Worm (Caenorhabditis elegans) whole organism, L2 larva: Measurements from ENCODE around the gene F20B10.3.
A peak's percentile ranks its signal among the peaks of the same experiment; 100 is the strongest.

Experiments
- C34F6.9 ChIP-seq: fragments of 150-350 bp; optimal IDR thresholded peaks from 2 replicates; lab custom pipeline; 2014; ENCODE audit warnings: missing biosample characterization, missing genetic modification characterization
- F13H6.1 ChIP-seq: sonication (generic microtip); optimal IDR thresholded peaks from 2 replicates; lab custom pipeline; 2016; ENCODE audit warnings: missing genetic modification characterization, missing compliant biosample characterization
- R02D3.7 ChIP-seq: fragments of 150-350 bp; optimal IDR thresholded peaks from 2 replicates; lab custom pipeline; 2014; ENCODE audit warnings: missing biosample characterization, missing genetic modification characterization
- Y55F3AM.14 ChIP-seq: fragments of 200-800 bp; sonication (Bioruptor generic); optimal IDR thresholded peaks from 2 replicates; lab custom pipeline; 2018; ENCODE audit warnings: mild to moderate bottlenecking, missing genetic modification characterization, missing compliant biosample characterization
- aly-2 ChIP-seq: fragments of 150-350 bp; optimal IDR thresholded peaks from 2 replicates; lab custom pipeline; 2014; ENCODE audit warnings: missing biosample characterization, missing genetic modification characterization
- ama-1 ChIP-seq: fragments of 150-350 bp; optimal IDR thresholded peaks from 2 replicates; lab custom pipeline; 2018; ENCODE audit warnings: inconsistent platforms
- blmp-1 ChIP-seq: sonication (generic microtip); optimal IDR thresholded peaks from 2 replicates; lab custom pipeline; 2017; ENCODE audit warnings: missing genetic modification characterization, mild to moderate bottlenecking, missing compliant biosample characterization, antibody characterized with exemption, moderate library complexity; ENCODE audit not compliant: insufficient read depth
- crh-2 ChIP-seq: sonication (generic microtip); optimal IDR thresholded peaks from 2 replicates; lab custom pipeline; 2017; ENCODE audit warnings: missing biosample characterization, missing genetic modification characterization
- elt-1 ChIP-seq: fragments of 150-350 bp; optimal IDR thresholded peaks from 2 replicates; lab custom pipeline; 2014; ENCODE audit warnings: missing biosample characterization, missing genetic modification characterization
- fos-1 ChIP-seq: fragments of 150-350 bp; optimal IDR thresholded peaks from 2 replicates; lab custom pipeline; 2014; ENCODE audit warnings: missing biosample characterization, missing genetic modification characterization
- gmeb-1 ChIP-seq: fragments of 150-350 bp; optimal IDR thresholded peaks from 2 replicates; lab custom pipeline; 2014; ENCODE audit warnings: missing biosample characterization, missing genetic modification characterization
- lin-13 ChIP-seq: fragments of 150-350 bp; optimal IDR thresholded peaks from 2 replicates; lab custom pipeline; 2014; ENCODE audit warnings: missing biosample characterization, missing genetic modification reagents, missing genetic modification characterization
- lin-39 ChIP-seq: fragments of 150-350 bp; optimal IDR thresholded peaks from 2 replicates; lab custom pipeline; 2014; ENCODE audit warnings: missing biosample characterization, missing genetic modification reagents, missing genetic modification characterization
- lsy-2 ChIP-seq, 2 experiments: fragments of 150-350 bp in 1 of 2; sonication (generic microtip) in 1 of 2; optimal IDR thresholded peaks; 2 replicates each; lab custom pipeline; 2014 to 2017; ENCODE audit warnings: missing biosample characterization in 2 of 2, missing genetic modification characterization in 2 of 2
- mab-5 ChIP-seq: fragments of 150-350 bp; optimal IDR thresholded peaks from 2 replicates; lab custom pipeline; 2014; ENCODE audit warnings: missing biosample characterization, missing genetic modification characterization
- nhr-10 ChIP-seq: sonication (generic microtip); optimal IDR thresholded peaks from 2 replicates; lab custom pipeline; 2017; ENCODE audit warnings: missing biosample characterization, missing genetic modification characterization
- nhr-11 ChIP-seq: fragments of 150-350 bp; optimal IDR thresholded peaks from 2 replicates; lab custom pipeline; 2014; ENCODE audit warnings: missing biosample characterization, missing genetic modification characterization
- nhr-129 ChIP-seq: fragments of 150-350 bp; optimal IDR thresholded peaks from 2 replicates; lab custom pipeline; 2014; ENCODE audit warnings: missing biosample characterization, missing genetic modification characterization
- nhr-21 ChIP-seq: fragments of 150-350 bp; optimal IDR thresholded peaks from 2 replicates; lab custom pipeline; 2014; ENCODE audit warnings: missing biosample characterization, missing genetic modification characterization
- nhr-23 ChIP-seq: fragments of 150-350 bp; optimal IDR thresholded peaks from 2 replicates; lab custom pipeline; 2014; ENCODE audit warnings: missing biosample characterization, missing genetic modification reagents, missing genetic modification characterization
- nhr-237 ChIP-seq: fragments of 150-350 bp; optimal IDR thresholded peaks from 2 replicates; lab custom pipeline; 2014; ENCODE audit warnings: missing biosample characterization, missing genetic modification characterization
- nhr-6 ChIP-seq: fragments of 150-350 bp; optimal IDR thresholded peaks from 2 replicates; lab custom pipeline; 2014; ENCODE audit warnings: missing biosample characterization, missing genetic modification characterization
- peb-1 ChIP-seq: fragments of 150-350 bp; optimal IDR thresholded peaks from 2 replicates; lab custom pipeline; 2014; ENCODE audit warnings: missing biosample characterization, missing genetic modification characterization
- sem-4 ChIP-seq: fragments of 150-350 bp; optimal IDR thresholded peaks from 2 replicates; lab custom pipeline; 2014; ENCODE audit warnings: missing biosample characterization, missing genetic modification reagents, missing genetic modification characterization
- skn-1 ChIP-seq: sonication (generic microtip); optimal IDR thresholded peaks from 2 replicates; lab custom pipeline; 2017; ENCODE audit warnings: missing biosample characterization, missing genetic modification characterization
- sma-3 ChIP-seq: sonication (generic microtip); optimal IDR thresholded peaks from 2 replicates; lab custom pipeline; 2016; ENCODE audit warnings: missing genetic modification reagents, missing genetic modification characterization, missing compliant biosample characterization
- sma-9 ChIP-seq, 2 experiments: fragments of 150-350 bp in 1 of 2; sonication (generic microtip) in 1 of 2; optimal IDR thresholded peaks; 2 replicates each; lab custom pipeline; 2014 to 2016; ENCODE audit warnings: missing genetic modification characterization in 2 of 2, mild to moderate bottlenecking in 1 of 2, missing biosample characterization in 1 of 2, missing compliant biosample characterization in 1 of 2, missing genetic modification reagents in 1 of 2, moderate library complexity in 1 of 2
- snpc-4 ChIP-seq: fragments of 150-350 bp; optimal IDR thresholded peaks from 2 replicates; lab custom pipeline; 2014; ENCODE audit warnings: missing biosample characterization, missing genetic modification characterization
- unc-39 ChIP-seq: fragments of 150-350 bp; optimal IDR thresholded peaks from 2 replicates; lab custom pipeline; 2014; ENCODE audit warnings: missing biosample characterization, missing genetic modification characterization
- unc-55 ChIP-seq: fragments of 150-350 bp; sonication (generic microtip); optimal IDR thresholded peaks from 3 replicates; lab custom pipeline; 2014; ENCODE audit warnings: missing biosample characterization, missing genetic modification reagents, missing genetic modification characterization
- zag-1 ChIP-seq: fragments of 150-350 bp; optimal IDR thresholded peaks from 2 replicates; lab custom pipeline; 2014; ENCODE audit warnings: missing biosample characterization, missing genetic modification characterization
- ztf-1 ChIP-seq: fragments of 200-800 bp; sonication (Bioruptor generic); conservative IDR thresholded peaks from 2 replicates; pipeline ENCODE4 v1.3.6; 2022; ENCODE audit warnings: missing genetic modification characterization, missing compliant biosample characterization
- ztf-4 ChIP-seq: fragments of 150-350 bp; optimal IDR thresholded peaks from 2 replicates; lab custom pipeline; 2014; ENCODE audit warnings: missing biosample characterization, missing genetic modification characterization

F20B10.3 gene

DNA sequence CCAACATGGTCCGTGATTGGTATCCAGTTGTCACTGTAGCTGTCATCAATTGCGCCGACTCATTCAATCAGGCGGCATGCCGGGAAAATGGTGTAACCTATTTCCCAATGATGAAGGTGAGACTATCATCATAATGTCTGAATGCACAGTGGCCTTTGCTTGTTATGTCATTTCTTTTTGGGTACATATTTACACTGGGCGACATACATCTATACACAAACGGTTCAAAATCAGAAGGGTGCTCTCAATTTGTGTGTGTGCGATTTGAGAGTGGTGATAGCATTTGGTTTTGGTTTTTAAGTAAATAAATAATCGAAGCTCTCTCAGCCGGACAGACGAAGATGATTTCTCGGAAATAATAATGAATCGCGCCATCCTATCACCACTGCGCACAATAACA lies 35.9 kb downstream of the F20B10.3 start:
- TF ChIP-seq nhr-21 (tag; lab: Kevin White, UChicago) (no peak), nhr-129 (tag; lab: Kevin White, UChicago) (peak; percentile 43)

DNA sequence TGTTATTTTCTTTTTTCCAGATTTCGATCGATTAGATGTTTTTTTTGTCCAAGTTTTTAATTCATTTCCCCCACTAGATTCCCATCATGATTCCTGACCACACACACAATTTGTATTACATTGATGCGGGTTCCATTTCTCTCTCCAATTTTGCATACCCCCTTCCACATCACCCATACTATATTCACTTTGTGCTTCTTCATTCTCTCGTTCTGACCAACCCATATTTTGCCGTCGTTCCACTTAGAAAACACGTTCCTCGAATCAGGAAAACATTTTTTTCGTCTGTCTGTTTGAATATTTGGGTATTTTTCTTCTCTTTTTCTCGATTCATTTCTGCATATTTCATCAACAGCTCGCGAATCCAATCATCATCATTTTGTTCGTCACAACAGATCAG lies 39.4 kb downstream of the F20B10.3 start:
- TF ChIP-seq snpc-4 (tag; lab: Kevin White, UChicago) (no peak), zag-1 (tag; lab: Kevin White, UChicago) (no peak), nhr-10 (no peak), sem-4 (no peak), unc-39 (tag; lab: Kevin White, UChicago) (no peak), gmeb-1 (no peak), lin-39 (tag; lab: Kevin White, UChicago) (no peak), sma-9 (GFP tag; optimal IDR thresholded peaks at IDR 0.05; lab: Kevin White, UChicago) (no peak), sma-9 (tag; optimal IDR thresholded peaks at IDR 0.05; lab: Kevin White, UChicago) (no peak), Y55F3AM.14 (no peak), ztf-4 (tag; lab: Kevin White, UChicago) (no peak), aly-2 (tag; lab: Kevin White, UChicago) (no peak), fos-1 (tag; lab: Kevin White, UChicago) (no peak), elt-1 (tag; lab: Kevin White, UChicago) (no peak), ztf-1 (no peak), mab-5 (tag; lab: Kevin White, UChicago) (no peak)

DNA sequence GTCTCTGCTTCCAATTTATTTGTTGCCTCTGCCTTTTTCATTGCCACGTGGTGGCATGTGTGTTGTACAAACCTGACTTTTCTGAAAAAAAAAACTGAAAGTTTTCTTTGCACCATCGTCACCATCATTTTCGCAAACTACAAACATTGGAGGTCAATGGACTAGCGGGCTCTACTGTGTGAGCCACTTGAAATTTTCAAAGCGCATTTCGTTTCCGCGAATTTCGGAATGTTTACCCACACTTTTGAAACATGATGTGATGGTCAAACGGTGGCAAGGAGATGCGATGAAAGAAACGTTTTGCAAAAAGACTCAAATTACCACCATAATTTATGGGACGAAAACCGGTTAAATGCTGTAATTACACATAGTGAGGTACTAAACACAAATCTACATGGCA lies 39.8 kb downstream of the F20B10.3 start:
- peak; percentile 51 for TF ChIP-seq ama-1 (lab: Kevin White, UChicago)
- TF ChIP-seq mab-5 (tag; lab: Kevin White, UChicago) = no peak
- no peak for TF ChIP-seq snpc-4 (tag; lab: Kevin White, UChicago)
- TF ChIP-seq nhr-6 (tag; lab: Kevin White, UChicago) = no peak
- TF ChIP-seq blmp-1 (tag; lab: Kevin White, UChicago) = no peak
- peak; percentile 47 for TF ChIP-seq nhr-129 (tag; lab: Kevin White, UChicago)

DNA sequence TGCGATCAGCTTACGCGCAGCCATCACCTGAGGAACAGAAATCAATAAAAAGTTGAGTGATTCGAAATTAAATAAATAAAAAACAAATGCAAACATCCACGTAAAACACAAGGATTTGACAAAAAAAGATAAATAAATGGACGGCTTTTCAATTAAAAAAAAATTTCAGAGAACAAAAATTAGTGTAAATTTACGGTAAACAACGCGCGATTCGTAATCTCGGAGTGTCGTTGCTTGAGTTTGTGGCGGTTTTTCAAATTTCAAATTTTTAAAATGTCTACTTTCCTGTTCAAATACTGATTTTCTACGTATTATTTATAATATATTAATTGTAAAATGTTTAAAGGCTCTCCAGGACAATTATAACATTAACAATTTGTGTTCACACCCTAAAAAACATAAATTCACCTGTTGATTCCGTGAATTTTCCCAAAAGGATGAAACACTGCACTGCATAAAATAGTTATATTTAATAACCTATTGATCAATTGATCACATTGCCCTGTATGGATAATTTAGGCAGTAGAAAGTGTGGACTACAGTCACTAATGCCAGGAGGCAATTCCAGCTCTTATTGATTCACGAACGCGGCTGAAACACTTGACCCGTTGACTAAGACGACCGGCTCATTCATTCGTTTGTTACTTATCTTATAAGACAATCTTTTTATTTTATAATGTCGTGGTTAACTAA lies 41.1 kb downstream of the F20B10.3 start, which contains the start of the genes marb-1 and F35G2.3:
TSS of gene marb-1 (minus strand) at position 27 of the 693 bp plus-strand sequence.
TSS of gene F35G2.3 (plus strand) at position 643 of the 693 bp plus-strand sequence.
- TF ChIP-seq sma-9 (GFP tag; optimal IDR thresholded peaks at IDR 0.05; lab: Kevin White, UChicago) (peak; percentile 31), sma-9 (tag; optimal IDR thresholded peaks at IDR 0.05; lab: Kevin White, UChicago) (no peak), unc-55 (peak; percentile 77), snpc-4 (tag; lab: Kevin White, UChicago) (no peak), F13H6.1 (peak; percentile 26), nhr-23 (no peak), crh-2 (tag; lab: Kevin White, UChicago) (peak; percentile 54), sma-3 (GFP tag; lab: Kevin White, UChicago) (peak; percentile 20), ama-1 (lab: Kevin White, UChicago) (no peak), C34F6.9 (tag; lab: Kevin White, UChicago) (peak; percentile 70), skn-1 (tag; lab: Kevin White, UChicago) (no peak), nhr-237 (tag; lab: Kevin White, UChicago) (no peak), nhr-11 (tag; lab: Kevin White, UChicago) (no peak), nhr-21 (tag; lab: Kevin White, UChicago) (peak; percentile 45), R02D3.7 (tag; lab: Kevin White, UChicago) (peak; percentile 93), nhr-129 (tag; lab: Kevin White, UChicago) (peak; percentile 61), elt-1 (tag; lab: Kevin White, UChicago) (no peak), lsy-2 (tag; optimal IDR thresholded peaks at IDR 0.05; lab: Kevin White, UChicago) (peak; percentile 29 to 80), lin-13 (GFP tag; lab: Kevin White, UChicago) (peak; percentile 24), gmeb-1 (peak; percentile 94), ztf-1 (no peak), blmp-1 (tag; lab: Kevin White, UChicago) (no peak), peb-1 (tag; lab: Kevin White, UChicago) (no peak)
- TF ChIP-seq, all 48 proteins: peak for 12
